Worm (Caenorhabditis elegans) whole organism, L4 larva: ENCODE measurements around the gene F18A11.5.

ENCODE experiments used
- Y48G9A.11 ChIP-seq: fragments of 200-800 bp; sonication (Bioruptor generic); IDR thresholded peaks from 2 replicates; pipeline ENCODE4 v1.3.6; 2022; ENCODE audit warnings: missing genetic modification reagents, missing genetic modification characterization, missing compliant biosample characterization
- Y5F2A.4 ChIP-seq: fragments of 200-800 bp; sonication (Bioruptor generic); optimal IDR thresholded peaks from 2 replicates; lab custom pipeline; 2018; ENCODE audit warnings: mild to moderate bottlenecking, missing genetic modification characterization, missing compliant biosample characterization
- ZK337.2 ChIP-seq: fragments of 200-800 bp; sonication (Bioruptor generic); IDR thresholded peaks from 2 replicates; pipeline ENCODE4 v1.3.6; 2022; ENCODE audit warnings: missing genetic modification reagents, missing genetic modification characterization, missing compliant biosample characterization
- ZK546.5 ChIP-seq, 2 experiments: sonication (generic microtip); optimal IDR thresholded peaks; 2 replicates each; lab custom pipeline; 2017; ENCODE audit warnings: missing biosample characterization in 2 of 2, missing genetic modification characterization in 2 of 2
- aha-1 ChIP-seq: fragments of 150-350 bp; peaks from one replicate; lab custom pipeline; 2014; ENCODE audit warnings: missing biosample characterization, missing genetic modification characterization
- aly-2 ChIP-seq: sonication (generic microtip); optimal IDR thresholded peaks from 2 replicates; lab custom pipeline; 2018; ENCODE audit warnings: missing biosample characterization, missing genetic modification characterization
- ceh-32 ChIP-seq: sonication (generic microtip); optimal IDR thresholded peaks from 2 replicates; lab custom pipeline; 2016; ENCODE audit warnings: mild to moderate bottlenecking, missing genetic modification characterization, missing compliant biosample characterization; ENCODE audit not compliant: poor library complexity
- ceh-82 ChIP-seq: sonication (generic microtip); optimal IDR thresholded peaks from 2 replicates; lab custom pipeline; 2017; ENCODE audit warnings: missing biosample characterization, missing genetic modification characterization
- cey-2 ChIP-seq: sonication (generic microtip); optimal IDR thresholded peaks from 3 replicates; lab custom pipeline; 2017; ENCODE audit warnings: missing genetic modification characterization, mild to moderate bottlenecking, missing compliant biosample characterization, antibody characterized with exemption, borderline replicate concordance; ENCODE audit not compliant: insufficient read depth
- daf-16 ChIP-seq, 3 experiments: sonication (generic microtip); optimal IDR thresholded peaks; 2 replicates each; lab custom pipeline; 2016 to 2017; ENCODE audit warnings: missing genetic modification characterization in 3 of 3, missing genetic modification reagents in 3 of 3, mild to moderate bottlenecking in 2 of 3, missing compliant biosample characterization in 2 of 3, missing biosample characterization in 1 of 3, moderate library complexity in 1 of 3
- dpl-1 ChIP-seq: fragments of 150-350 bp; optimal IDR thresholded peaks from 2 replicates; lab custom pipeline; 2014; ENCODE audit warnings: missing biosample characterization, missing genetic modification reagents, missing genetic modification characterization
- dve-1 ChIP-seq: sonication (generic microtip); optimal IDR thresholded peaks from 2 replicates; lab custom pipeline; 2017; ENCODE audit warnings: antibody characterized with exemption, mild to moderate bottlenecking, missing genetic modification characterization, missing compliant biosample characterization; ENCODE audit not compliant: insufficient read depth
- egl-43 ChIP-seq: fragments of 200-800 bp; sonication (Bioruptor generic); IDR thresholded peaks from 2 replicates; pipeline ENCODE4 v1.3.6; 2022; ENCODE audit warnings: missing genetic modification reagents, missing genetic modification characterization, missing compliant biosample characterization
- fkh-10 ChIP-seq: fragments of 150-350 bp; optimal IDR thresholded peaks from 2 replicates; lab custom pipeline; 2014; ENCODE audit warnings: missing biosample characterization, missing genetic modification reagents, missing genetic modification characterization
- hif-1 ChIP-seq, 2 experiments: sonication (generic microtip); optimal IDR thresholded peaks; 2 replicates each; lab custom pipeline; 2016 to 2017; ENCODE audit warnings: missing compliant biosample characterization in 2 of 2, missing genetic modification characterization in 2 of 2, missing genetic modification reagents in 2 of 2, missing genotype in 2 of 2, mild to moderate bottlenecking in 1 of 2
- hlh-11 ChIP-seq: fragments of 200-800 bp; sonication (Bioruptor generic); optimal IDR thresholded peaks from 2 replicates; lab custom pipeline; 2018; ENCODE audit warnings: mild to moderate bottlenecking, missing genetic modification characterization, missing compliant biosample characterization
- hlh-30 ChIP-seq: sonication (generic microtip); optimal IDR thresholded peaks from 2 replicates; lab custom pipeline; 2017; ENCODE audit warnings: antibody characterized with exemption, mild to moderate bottlenecking, missing genetic modification characterization, missing compliant biosample characterization; ENCODE audit not compliant: insufficient read depth
- hmg-1.1 ChIP-seq: fragments of 200-800 bp; sonication (Bioruptor generic); IDR thresholded peaks from 2 replicates; pipeline ENCODE4 v1.3.6; 2022; ENCODE audit warnings: missing genetic modification reagents, missing genetic modification characterization, missing compliant biosample characterization
- lim-7 ChIP-seq: fragments of 200-800 bp; sonication (Bioruptor generic); IDR thresholded peaks from 2 replicates; pipeline ENCODE4 v1.3.6; 2022; ENCODE audit warnings: missing genetic modification characterization, missing compliant biosample characterization
- lin-15B ChIP-seq: fragments of 150-350 bp; sonication (generic microtip); optimal IDR thresholded peaks from 3 replicates; lab custom pipeline; 2014; ENCODE audit warnings: missing biosample characterization, missing genetic modification characterization
- lin-38 ChIP-seq: fragments of 200-800 bp; sonication (Bioruptor generic); IDR thresholded peaks from 2 replicates; pipeline ENCODE4 v1.3.6; 2022; ENCODE audit warnings: missing genetic modification reagents, missing genetic modification characterization, missing compliant biosample characterization
- lsy-2 ChIP-seq, 2 experiments: fragments of 150-350 bp in 1 of 2; sonication (generic microtip) in 1 of 2; optimal IDR thresholded peaks; 2 replicates each; lab custom pipeline; 2014 to 2017; ENCODE audit warnings: missing biosample characterization in 2 of 2, missing genetic modification characterization in 2 of 2
- madf-9 ChIP-seq: fragments of 200-800 bp; sonication (Bioruptor generic); conservative IDR thresholded peaks from 2 replicates; pipeline ENCODE4 v1.3.6; 2022; ENCODE audit warnings: missing genetic modification reagents, missing genetic modification characterization, missing compliant biosample characterization
- mep-1 ChIP-seq: fragments of 150-350 bp; sonication (generic microtip); optimal IDR thresholded peaks from 3 replicates; lab custom pipeline; 2014; ENCODE audit warnings: missing biosample characterization, missing genetic modification characterization
- mes-2 ChIP-seq: sonication (generic microtip); optimal IDR thresholded peaks from 2 replicates; lab custom pipeline; 2016; ENCODE audit warnings: missing genotype, mild to moderate bottlenecking, missing genetic modification characterization, missing compliant biosample characterization; ENCODE audit not compliant: poor library complexity, severe bottlenecking
- mxl-3 ChIP-seq: fragments of 200-800 bp; sonication (Bioruptor generic); optimal IDR thresholded peaks from 2 replicates; lab custom pipeline; 2018; ENCODE audit warnings: mild to moderate bottlenecking, missing genetic modification characterization, missing compliant biosample characterization
- nhr-102 ChIP-seq: sonication (generic microtip); optimal IDR thresholded peaks from 2 replicates; lab custom pipeline; 2016; ENCODE audit warnings: mild to moderate bottlenecking, missing genetic modification characterization, moderate library complexity, missing compliant biosample characterization
- nhr-111 ChIP-seq: fragments of 200-800 bp; sonication (Bioruptor generic); optimal IDR thresholded peaks from 2 replicates; lab custom pipeline; 2018; ENCODE audit warnings: mild to moderate bottlenecking, missing genetic modification characterization, missing compliant biosample characterization
- nhr-25 ChIP-seq: sonication (generic microtip); optimal IDR thresholded peaks from 2 replicates; lab custom pipeline; 2017; ENCODE audit warnings: missing genetic modification characterization, mild to moderate bottlenecking, missing compliant biosample characterization, antibody characterized with exemption, moderate library complexity, borderline replicate concordance; ENCODE audit not compliant: insufficient read depth
- nhr-42 ChIP-seq: fragments of 200-800 bp; sonication (Bioruptor generic); IDR thresholded peaks from 2 replicates; pipeline ENCODE4 v1.3.6; 2022; ENCODE audit warnings: missing genetic modification characterization, missing compliant biosample characterization
- nhr-48 ChIP-seq: sonication (generic microtip); optimal IDR thresholded peaks from 2 replicates; lab custom pipeline; 2016; ENCODE audit warnings: mild to moderate bottlenecking, missing genetic modification characterization, missing compliant biosample characterization
- php-3 ChIP-seq: fragments of 200-800 bp; sonication (Bioruptor generic); IDR thresholded peaks from 2 replicates; pipeline ENCODE4 v1.3.6; 2022; ENCODE audit warnings: missing genetic modification reagents, missing genetic modification characterization, missing compliant biosample characterization
- saeg-2 ChIP-seq: fragments of 200-800 bp; sonication (Bioruptor generic); IDR thresholded peaks from 2 replicates; pipeline ENCODE4 v1.3.6; 2022; ENCODE audit warnings: missing genetic modification reagents, missing genetic modification characterization, missing compliant biosample characterization
- set-16 ChIP-seq: fragments of 200-800 bp; sonication (Bioruptor generic); IDR thresholded peaks from 2 replicates; pipeline ENCODE4 v1.3.6; 2022; ENCODE audit warnings: missing genetic modification reagents, missing genetic modification characterization, missing compliant biosample characterization
- snpc-4 ChIP-seq: fragments of 150-350 bp; optimal IDR thresholded peaks from 2 replicates; lab custom pipeline; 2014; ENCODE audit warnings: missing biosample characterization, missing genetic modification characterization
- unc-130 ChIP-seq: sonication (generic microtip); optimal IDR thresholded peaks from 2 replicates; lab custom pipeline; 2016; ENCODE audit warnings: missing genetic modification reagents, missing genetic modification characterization, missing compliant biosample characterization
- unc-39 ChIP-seq: sonication (generic microtip); optimal IDR thresholded peaks from 2 replicates; lab custom pipeline; 2017; ENCODE audit warnings: missing biosample characterization, missing genetic modification characterization
- unc-62 ChIP-seq, 3 experiments: fragments of 150-350 bp in 1 of 3; sonication (generic microtip); optimal IDR thresholded peaks in 2 of 3; peaks in 1 of 3; 1 replicate in 1 of 3; 2 replicates in 2 of 3; lab custom pipeline; 2014 to 2017; ENCODE audit warnings: missing biosample characterization in 3 of 3, missing genetic modification characterization in 3 of 3, missing genetic modification reagents in 3 of 3, missing genotype in 1 of 3
- vab-7 ChIP-seq: fragments of 200-800 bp; sonication (Bioruptor generic); IDR thresholded peaks from 2 replicates; pipeline ENCODE4 v1.3.6; 2022; ENCODE audit warnings: missing genetic modification reagents, missing genetic modification characterization, missing compliant biosample characterization
- zfp-2 ChIP-seq: sonication (generic microtip); optimal IDR thresholded peaks from 2 replicates; lab custom pipeline; 2016; ENCODE audit warnings: mild to moderate bottlenecking, missing genetic modification characterization, missing compliant biosample characterization

Gene F18A11.5

DNA sequence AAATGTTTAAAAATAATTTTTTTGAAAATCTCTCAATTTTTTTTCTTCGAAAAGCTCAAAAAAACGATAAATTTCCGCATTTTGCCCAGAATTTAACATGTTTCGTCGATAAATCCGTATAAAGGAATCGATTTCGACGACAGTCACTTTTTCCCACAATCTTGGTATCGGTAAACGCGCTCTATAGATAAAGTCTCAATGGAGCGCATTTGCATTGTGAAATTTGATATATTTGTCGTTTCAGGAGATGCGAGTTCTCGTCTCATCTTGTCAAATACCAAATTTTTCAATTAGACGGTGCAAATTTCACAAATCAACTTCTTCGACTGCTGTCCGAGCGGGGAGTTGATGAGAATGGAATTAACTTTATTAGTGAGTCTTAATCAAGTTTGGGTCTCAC is 25.1 kb upstream of the F18A11.5 start:
- peak; percentile 80 for TF ChIP-seq lin-38 (GFP tag; lab: Robert Waterston, UW)

DNA sequence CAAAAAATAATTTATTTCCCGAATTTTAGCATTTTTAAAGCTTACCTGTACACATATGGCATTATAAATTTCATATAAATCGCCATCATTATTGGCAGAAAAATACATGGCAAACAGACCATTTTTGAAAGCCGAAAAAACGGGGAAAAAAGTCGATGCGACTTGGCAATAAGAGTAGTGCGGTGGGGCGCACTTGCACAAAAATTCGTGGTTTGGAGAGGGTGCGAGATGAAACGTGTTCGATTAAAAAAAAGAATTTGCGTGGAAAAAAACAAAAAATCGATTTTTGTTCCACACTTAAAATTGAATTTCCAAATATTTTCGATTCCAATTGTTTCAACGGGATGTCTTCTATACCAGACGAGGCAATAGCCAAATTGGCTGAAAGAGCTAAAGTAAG is 22.6 kb upstream of the F18A11.5 start, which contains the start of gene F18A11.3:
F18A11.3 (minus strand) TSS at position 125 of the 400 bp plus-strand sequence.
- TF ChIP-seq saeg-2 (no peak), hlh-11 (tag; lab: Kevin White, UChicago) (peak; percentile 18), nhr-102 (tag; lab: Kevin White, UChicago) (no peak), Y5F2A.4 (GFP tag; lab: Kevin White, UChicago) (no peak), mes-2 (tag; lab: Kevin White, UChicago) (peak; percentile 51), hmg-1.1 (GFP tag; lab: Robert Waterston, UW) (0 out of 2 replicates have a peak, but pooled peaks have one; percentile 18), dpl-1 (GFP tag; lab: Kevin White, UChicago) (peak; percentile 8), nhr-48 (tag; lab: Kevin White, UChicago) (no peak), zfp-2 (tag; lab: Kevin White, UChicago) (no peak), Y48G9A.11 (GFP tag; lab: Robert Waterston, UW) (no peak), hif-1 (tag; optimal IDR thresholded peaks at IDR 0.05; lab: Kevin White, UChicago) (peak in 1 of 2 experiments; percentile 16), dve-1 (no peak), aha-1 (tag; lab: Kevin White, UChicago) (peak; percentile 26), vab-7 (GFP tag; lab: Robert Waterston, UW) (no peak), lsy-2 (tag; optimal IDR thresholded peaks at IDR 0.05; lab: Kevin White, UChicago) (peak in 1 of 2 experiments; percentile 36), snpc-4 (tag; lab: Kevin White, UChicago) (no peak), lin-15B (tag; lab: Kevin White, UChicago) (no peak), hlh-30 (tag; lab: Kevin White, UChicago) (no peak), fkh-10 (GFP tag; lab: Kevin White, UChicago) (no peak), lin-38 (GFP tag; lab: Robert Waterston, UW) (peak; percentile 84), unc-39 (no peak), mxl-3 (GFP tag; lab: Kevin White, UChicago) (peak; percentile 67), mep-1 (tag; lab: Kevin White, UChicago) (peak; percentile 28)

DNA sequence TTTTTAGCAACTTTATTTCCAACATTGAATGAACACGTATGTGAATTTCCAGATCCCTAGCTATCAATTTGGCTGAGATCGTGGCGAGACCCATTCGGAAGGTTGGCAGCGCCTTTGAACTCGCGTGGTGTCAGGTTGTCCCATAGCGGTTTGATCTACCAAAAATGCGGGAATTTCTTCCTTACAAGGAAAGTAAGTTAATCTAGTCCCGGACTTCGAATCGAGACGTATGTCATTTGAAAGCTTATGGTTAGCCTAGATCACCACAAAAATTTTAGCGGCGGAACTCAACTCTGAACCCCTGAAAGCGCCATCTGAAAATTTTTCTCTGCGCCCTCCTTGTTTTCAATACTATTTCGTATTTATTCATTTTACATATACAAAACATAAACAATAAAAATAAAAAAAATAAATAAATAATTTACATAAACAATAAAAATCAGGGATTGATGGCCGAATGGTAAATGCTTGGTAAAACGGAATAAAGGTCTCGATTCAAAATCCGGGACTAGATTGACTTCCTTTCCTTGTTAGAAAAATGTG is 17.6 kb upstream of the F18A11.5 start, which contains the start of gene F18A11.2:
F18A11.2 (plus strand) TSS at position 51 of the 543 bp plus-strand sequence.
- peak; percentile 61 for TF ChIP-seq aha-1 (tag; lab: Kevin White, UChicago)

DNA sequence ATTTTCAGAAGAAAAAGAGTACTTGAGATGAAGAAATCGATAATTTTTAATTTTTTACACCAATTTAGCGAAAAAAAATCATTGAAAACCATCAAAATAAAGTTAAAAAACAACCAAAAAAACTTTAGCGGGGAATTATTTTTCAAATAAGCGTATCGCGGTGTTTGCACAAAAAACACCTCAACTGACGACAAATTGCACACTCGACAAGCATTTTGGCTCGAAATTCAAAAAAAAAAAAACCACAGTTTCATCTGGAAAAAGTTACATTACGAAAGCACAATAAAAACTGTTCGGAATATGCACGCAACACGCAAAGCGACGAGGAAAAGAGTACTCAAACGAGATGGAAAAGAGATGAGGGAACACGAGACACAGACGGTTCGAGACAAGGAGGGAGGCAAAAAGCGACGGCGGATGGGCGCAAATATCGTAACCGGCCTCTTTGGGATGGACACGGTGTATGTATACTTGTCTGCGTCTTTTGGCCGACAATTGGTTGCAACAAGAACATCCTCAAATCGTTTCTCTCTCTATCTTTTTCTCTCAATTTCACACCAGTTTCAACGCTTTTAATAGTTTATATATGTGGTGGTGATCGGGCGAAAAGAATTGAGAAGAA is 16.6 kb upstream of the F18A11.5 start:
- TF ChIP-seq cey-2 (tag; lab: Kevin White, UChicago) = no peak
- no peak for TF ChIP-seq aly-2 (tag; lab: Kevin White, UChicago)
- no peak for TF ChIP-seq nhr-111 (GFP tag; lab: Kevin White, UChicago)
- TF ChIP-seq mes-2 (tag; lab: Kevin White, UChicago) = peak; percentile 29
- TF ChIP-seq egl-43 (GFP tag; lab: Robert Waterston, UW) = no peak
- TF ChIP-seq unc-39 = no peak
- no peak for TF ChIP-seq unc-130 (GFP tag; lab: Kevin White, UChicago)
- peak; percentile 27; the same call in 1 of the 2 replicates for TF ChIP-seq lin-38 (GFP tag; lab: Robert Waterston, UW)
- no peak for TF ChIP-seq set-16
- TF ChIP-seq nhr-25 (tag; lab: Kevin White, UChicago) = peak; percentile 82
- no peak for TF ChIP-seq lin-15B (tag; lab: Kevin White, UChicago)
- TF ChIP-seq ZK337.2 (GFP tag; lab: Robert Waterston, UW) = no peak
- no peak for TF ChIP-seq daf-16 (GFP tag; optimal IDR thresholded peaks at IDR 0.05; lab: Kevin White, UChicago)
- peak; percentile 3 for TF ChIP-seq daf-16 (tag; optimal IDR thresholded peaks at IDR 0.05; lab: Kevin White, UChicago)
- no peak for TF ChIP-seq nhr-42 (GFP tag; lab: Robert Waterston, UW)
- TF ChIP-seq php-3 (GFP tag; lab: Robert Waterston, UW) = no peak
- no peak for TF ChIP-seq ZK546.5 (tag; optimal IDR thresholded peaks at IDR 0.05; lab: Kevin White, UChicago)
- no peak for TF ChIP-seq vab-7 (GFP tag; lab: Robert Waterston, UW)
- no peak for TF ChIP-seq ceh-32 (tag; lab: Kevin White, UChicago)
- no peak for TF ChIP-seq madf-9 (GFP tag; lab: Robert Waterston, UW)
- TF ChIP-seq unc-62 (GFP tag; optimal IDR thresholded peaks at IDR 0.05 in 1 of 2; lab: Kevin White, UChicago) = peak in 1 of 2 experiments; percentile 21
- TF ChIP-seq unc-62 (tag; optimal IDR thresholded peaks at IDR 0.05; lab: Kevin White, UChicago) = no peak
- no peak for TF ChIP-seq saeg-2
- TF ChIP-seq ceh-82 = no peak
- no peak for TF ChIP-seq lim-7 (GFP tag; lab: Robert Waterston, UW)
